Worm (Caenorhabditis elegans): ENCODE measurements around the gene Y53G8AR.5.

Gene Y53G8AR.5

ce11 chrIII:3279304-3279703, 17.9 kb upstream of the Y53G8AR.5 start (continued):
- TF ChIP-seq F26F4.8 (GFP tag; conservative IDR thresholded peaks at IDR 0.05) = no peak
- no peak for TF ChIP-seq nhr-111 (GFP tag; optimal IDR thresholded peaks at IDR 0.05)
- TF ChIP-seq vab-7 (GFP tag; IDR thresholded peaks at IDR 0.05) = no peak
- no peak for TF ChIP-seq nhr-41 (GFP tag; IDR thresholded peaks at IDR 0.05)
- TF ChIP-seq dpl-1 (GFP tag; optimal IDR thresholded peaks at IDR 0.05) = peak; percentile 59
- TF ChIP-seq rbr-2 (tag; optimal IDR thresholded peaks at IDR 0.05) = peak; percentile 37
- no peak for TF ChIP-seq daf-8 (GFP tag; IDR thresholded peaks at IDR 0.05)
- TF ChIP-seq Y48G9A.11 (GFP tag; IDR thresholded peaks at IDR 0.05) = no peak
- no peak for TF ChIP-seq ZK546.5 (tag; optimal IDR thresholded peaks at IDR 0.05)
- TF ChIP-seq nhr-28 (tag; optimal IDR thresholded peaks at IDR 0.05) = peak; percentile 60
- TF ChIP-seq zip-11 (GFP tag; IDR thresholded peaks at IDR 0.05) = no peak
- peak; percentile 48 for TF ChIP-seq mes-2 (tag; optimal IDR thresholded peaks at IDR 0.05; ENCODE audit: poor library complexity, severe bottlenecking)
- TF ChIP-seq saeg-2 (GFP tag; IDR thresholded peaks at IDR 0.05) = no peak
- TF ChIP-seq dmd-9 (GFP tag; IDR thresholded peaks at IDR 0.05) = no peak
- TF ChIP-seq php-3 (GFP tag; IDR thresholded peaks at IDR 0.05) = no peak
- peak; percentile 75 for TF ChIP-seq hlh-11 (tag; optimal IDR thresholded peaks at IDR 0.05)
- TF ChIP-seq ceh-20 (GFP tag; IDR thresholded peaks at IDR 0.05) = peak; percentile 37; the same call in 1 of the 2 replicates
- TF ChIP-seq egl-27 (tag; optimal IDR thresholded peaks at IDR 0.05) = no peak
- TF ChIP-seq nhr-76 (tag; optimal IDR thresholded peaks at IDR 0.05) = peak; percentile 29
- peak in 1 of 2 experiments; percentile 49 for TF ChIP-seq mdl-1 (tag; optimal IDR thresholded peaks at IDR 0.05)
- TF ChIP-seq mxl-3 (GFP tag; optimal IDR thresholded peaks at IDR 0.05) = no peak
- TF ChIP-seq nhr-42 (GFP tag; IDR thresholded peaks at IDR 0.05) = no peak
- no peak for TF ChIP-seq ceh-62 (tag; optimal IDR thresholded peaks at IDR 0.05)
- TF ChIP-seq D1046.2 (GFP tag; IDR thresholded peaks at IDR 0.05) = no peak
- TF ChIP-seq hmg-1.1 (GFP tag; IDR thresholded peaks at IDR 0.05) = peak; percentile 73
- TF ChIP-seq hif-1 (tag; optimal IDR thresholded peaks at IDR 0.05) = peak in 1 of 2 experiments; percentile 14
- no peak for TF ChIP-seq Y75B8A.6 (GFP tag; IDR thresholded peaks at IDR 0.05)
- TF ChIP-seq hlh-30 (tag; optimal IDR thresholded peaks at IDR 0.05; ENCODE audit: insufficient read depth) = peak; percentile 77
- no peak for TF ChIP-seq unc-39 (tag; optimal IDR thresholded peaks at IDR 0.05)
- TF ChIP-seq mdt-29 (GFP tag; IDR thresholded peaks at IDR 0.05) = no peak
- TF ChIP-seq R02D3.7 (tag; optimal IDR thresholded peaks at IDR 0.05) = no peak
- peak; percentile 42 for TF ChIP-seq nhr-77 (tag; optimal IDR thresholded peaks at IDR 0.05)
- TF ChIP-seq fos-1 (tag; optimal IDR thresholded peaks at IDR 0.05) = no peak
- no peak for TF ChIP-seq nhr-10 (tag; optimal IDR thresholded peaks at IDR 0.05)
- TF ChIP-seq spr-1 (tag; optimal IDR thresholded peaks at IDR 0.05) = no peak
- no peak for TF ChIP-seq F37D6.2 (tag; optimal IDR thresholded peaks at IDR 0.05)
- TF ChIP-seq daf-16 (GFP tag; optimal IDR thresholded peaks at IDR 0.05) = peak in 1 of 2 experiments; percentile 18
- peak; percentile 51 for TF ChIP-seq daf-16 (tag; optimal IDR thresholded peaks at IDR 0.05)
- TF ChIP-seq daf-19 (GFP tag; conservative IDR thresholded peaks at IDR 0.05) = no peak
- TF ChIP-seq ztf-7 (tag; optimal IDR thresholded peaks at IDR 0.05) = peak; percentile 42
- TF ChIP-seq aly-2 (tag; optimal IDR thresholded peaks at IDR 0.05) = no peak
- TF ChIP-seq nhr-48 (tag; optimal IDR thresholded peaks at IDR 0.05) = peak; percentile 31
- no peak for TF ChIP-seq arid-1 (GFP tag; conservative IDR thresholded peaks at IDR 0.05)
- TF ChIP-seq dve-1 (tag; optimal IDR thresholded peaks at IDR 0.05; ENCODE audit: insufficient read depth) = peak; percentile 91
- no peak for TF ChIP-seq ceh-44 (GFP tag; IDR thresholded peaks at IDR 0.05)
- no peak for TF ChIP-seq skn-1 (tag; optimal IDR thresholded peaks at IDR 0.05)
- no peak for TF ChIP-seq spr-3 (GFP tag; optimal IDR thresholded peaks at IDR 0.05)
- no peak for TF ChIP-seq duxl-1 (tag; optimal IDR thresholded peaks at IDR 0.05; ENCODE audit: poor library complexity)
- no peak for TF ChIP-seq madf-5 (GFP tag; IDR thresholded peaks at IDR 0.05)
- no peak for TF ChIP-seq F49E8.2 (tag; optimal IDR thresholded peaks at IDR 0.05; ENCODE audit: borderline replicate concordance)
- TF ChIP-seq lsy-2 (tag; optimal IDR thresholded peaks at IDR 0.05) = peak; percentile 30 to 89

All from whole organism, L4 larva.